Worm (Caenorhabditis elegans) whole organism, L1 larva: ENCODE measurements around the gene mex-5.

Source experiments
- F16B12.6 ChIP-seq: fragments of 150-350 bp; optimal IDR thresholded peaks from 2 replicates; lab custom pipeline; 2014; ENCODE audit warnings: missing biosample characterization, missing genetic modification characterization
- Y116A8C.19 ChIP-seq: sonication (generic microtip); optimal IDR thresholded peaks from 2 replicates; lab custom pipeline; 2016; ENCODE audit warnings: missing compliant biosample characterization, missing genetic modification characterization, borderline replicate concordance
- ama-1 ChIP-seq: fragments of 150-350 bp; optimal IDR thresholded peaks from 2 replicates; lab custom pipeline; 2014
- ceh-63 ChIP-seq: fragments of 200-800 bp; sonication (Bioruptor generic); optimal IDR thresholded peaks from 2 replicates; lab custom pipeline; 2018; ENCODE audit warnings: mild to moderate bottlenecking, missing genetic modification characterization, missing compliant biosample characterization
- ceh-8 ChIP-seq: fragments of 200-800 bp; sonication (Bioruptor generic); optimal IDR thresholded peaks from 2 replicates; lab custom pipeline; 2018; ENCODE audit warnings: mild to moderate bottlenecking, missing genetic modification characterization, moderate library complexity, missing compliant biosample characterization
- ceh-82 ChIP-seq, 3 experiments: fragments of 150-350 bp in 1 of 3; sonication (generic microtip) in 2 of 3; optimal IDR thresholded peaks; 2 replicates each; lab custom pipeline; 2014 to 2017; ENCODE audit warnings: missing biosample characterization in 3 of 3, missing genetic modification characterization in 3 of 3
- fkh-8 ChIP-seq: sonication (generic microtip); optimal IDR thresholded peaks from 2 replicates; lab custom pipeline; 2016; ENCODE audit warnings: mild to moderate bottlenecking, missing genetic modification characterization, missing compliant biosample characterization
- mep-1 ChIP-seq: fragments of 150-350 bp; optimal IDR thresholded peaks from 2 replicates; lab custom pipeline; 2014; ENCODE audit warnings: missing biosample characterization, missing genetic modification characterization
- nhr-237 ChIP-seq: fragments of 150-350 bp; optimal IDR thresholded peaks from 2 replicates; lab custom pipeline; 2014; ENCODE audit warnings: missing biosample characterization, missing genetic modification characterization
- nhr-28 ChIP-seq: fragments of 150-350 bp; optimal IDR thresholded peaks from 2 replicates; lab custom pipeline; 2014; ENCODE audit warnings: missing biosample characterization, missing genetic modification characterization
- nhr-90 ChIP-seq: sonication (generic microtip); optimal IDR thresholded peaks from 2 replicates; lab custom pipeline; 2016; ENCODE audit warnings: mild to moderate bottlenecking, missing genetic modification characterization, missing compliant biosample characterization; ENCODE audit not compliant: poor library complexity
- pqm-1 ChIP-seq: sonication (generic microtip); optimal IDR thresholded peaks from 3 replicates; lab custom pipeline; 2017; ENCODE audit warnings: missing biosample characterization, missing genetic modification characterization
- sup-37 ChIP-seq: fragments of 200-800 bp; sonication (Bioruptor generic); optimal IDR thresholded peaks from 2 replicates; lab custom pipeline; 2018; ENCODE audit warnings: mild to moderate bottlenecking, missing genetic modification characterization, missing compliant biosample characterization
- unc-62 ChIP-seq: fragments of 150-350 bp; optimal IDR thresholded peaks from 2 replicates; lab custom pipeline; 2014; ENCODE audit warnings: missing biosample characterization, missing genetic modification reagents, missing genetic modification characterization

- no peak for TF ChIP-seq mep-1 (tag; lab: Kevin White, UChicago)
- no peak for TF ChIP-seq Y116A8C.19
- TF ChIP-seq ama-1 (lab: Kevin White, UChicago): no peak
- TF ChIP-seq fkh-8: no peak
- TF ChIP-seq ceh-8 (GFP tag; lab: Kevin White, UChicago): no peak
- TF ChIP-seq ceh-82 (tag; optimal IDR thresholded peaks at IDR 0.05; lab: Kevin White, UChicago): no peak
- TF ChIP-seq nhr-237 (tag; lab: Kevin White, UChicago): no peak
- no peak for TF ChIP-seq unc-62 (GFP tag; lab: Kevin White, UChicago)
- TF ChIP-seq F16B12.6 (tag; lab: Kevin White, UChicago): no peak
- no peak for TF ChIP-seq sup-37 (GFP tag; lab: Kevin White, UChicago)
- TF ChIP-seq nhr-90 (tag; lab: Kevin White, UChicago): no peak
- TF ChIP-seq ceh-63 (GFP tag; lab: Kevin White, UChicago): no peak
- no peak for TF ChIP-seq pqm-1 (tag; lab: Kevin White, UChicago)
- no peak for TF ChIP-seq nhr-28 (tag; lab: Kevin White, UChicago)
Measured at ce11 chrIV:13354044-13354443, 521 bp downstream of the mex-5 start.
